Worm (Caenorhabditis elegans) whole organism, L1 larva: ENCODE measurements around the gene K06A9.2.

Source experiments
- C16A3.4 ChIP-seq: fragments of 150-350 bp; optimal IDR thresholded peaks from 2 replicates; lab custom pipeline; 2014; ENCODE audit warnings: missing biosample characterization, missing genetic modification characterization
- Y116A8C.19 ChIP-seq: sonication (generic microtip); optimal IDR thresholded peaks from 2 replicates; lab custom pipeline; 2016; ENCODE audit warnings: missing compliant biosample characterization, missing genetic modification characterization, borderline replicate concordance
- aha-1 ChIP-seq: fragments of 150-350 bp; optimal IDR thresholded peaks from 2 replicates; lab custom pipeline; 2014; ENCODE audit warnings: missing biosample characterization, missing genetic modification characterization
- alr-1 ChIP-seq: fragments of 200-800 bp; sonication (Bioruptor generic); optimal IDR thresholded peaks from 2 replicates; lab custom pipeline; 2018; ENCODE audit warnings: borderline replicate concordance, mild to moderate bottlenecking, missing genetic modification characterization, missing compliant biosample characterization
- ama-1 ChIP-seq: fragments of 150-350 bp; optimal IDR thresholded peaks from 2 replicates; lab custom pipeline; 2014
- blmp-1 ChIP-seq: fragments of 150-350 bp; optimal IDR thresholded peaks from 2 replicates; lab custom pipeline; 2014; ENCODE audit warnings: missing biosample characterization, missing genetic modification characterization
- ceh-63 ChIP-seq: fragments of 200-800 bp; sonication (Bioruptor generic); optimal IDR thresholded peaks from 2 replicates; lab custom pipeline; 2018; ENCODE audit warnings: mild to moderate bottlenecking, missing genetic modification characterization, missing compliant biosample characterization
- ceh-88 ChIP-seq: fragments of 200-800 bp; sonication (Bioruptor generic); IDR thresholded peaks from 2 replicates; pipeline ENCODE4 v1.3.6; 2022; ENCODE audit warnings: missing genetic modification characterization, missing compliant biosample characterization
- ceh-90 ChIP-seq: sonication (generic microtip); optimal IDR thresholded peaks from 2 replicates; lab custom pipeline; 2016; ENCODE audit warnings: missing genetic modification characterization, missing compliant biosample characterization
- efl-1 ChIP-seq, 4 experiments: fragments of 150-350 bp; optimal IDR thresholded peaks in 3 of 4; peaks in 1 of 4; 1 replicate in 1 of 4; 2 replicates in 3 of 4; lab custom pipeline; 2014; ENCODE audit warnings: missing biosample characterization in 2 of 4, missing genetic modification characterization in 2 of 4, missing genetic modification reagents in 2 of 4
- egl-27 ChIP-seq, 2 experiments: fragments of 150-350 bp in 1 of 2; sonication (generic microtip); optimal IDR thresholded peaks; 3 replicates each; lab custom pipeline; 2017 to 2018; ENCODE audit warnings: missing biosample characterization in 2 of 2, missing genetic modification characterization in 2 of 2, missing genetic modification reagents in 2 of 2
- elt-2 ChIP-seq: sonication (generic microtip); optimal IDR thresholded peaks from 2 replicates; lab custom pipeline; 2016; ENCODE audit warnings: missing genetic modification characterization, mild to moderate bottlenecking, inconsistent platforms, missing compliant biosample characterization, missing genetic modification reagents
- elt-3 ChIP-seq, 6 experiments: fragments of 150-350 bp in 1 of 6; sonication (generic microtip); optimal IDR thresholded peaks; 2 replicates each; lab custom pipeline; 2017 to 2018; ENCODE audit warnings: missing biosample characterization in 6 of 6, missing genetic modification characterization in 6 of 6, inconsistent platforms in 1 of 6
- fkh-4 ChIP-seq: sonication (generic microtip); optimal IDR thresholded peaks from 2 replicates; lab custom pipeline; 2016; ENCODE audit warnings: missing compliant biosample characterization, missing genetic modification characterization, borderline replicate concordance
- fkh-8 ChIP-seq: sonication (generic microtip); optimal IDR thresholded peaks from 2 replicates; lab custom pipeline; 2016; ENCODE audit warnings: mild to moderate bottlenecking, missing genetic modification characterization, missing compliant biosample characterization
- grh-1 ChIP-seq: fragments of 200-800 bp; sonication (Bioruptor generic); IDR thresholded peaks from 2 replicates; pipeline ENCODE4 v1.3.6; 2022; ENCODE audit warnings: missing genetic modification reagents, missing genetic modification characterization, missing compliant biosample characterization
- hlh-17 ChIP-seq: fragments of 200-800 bp; sonication (Bioruptor generic); optimal IDR thresholded peaks from 2 replicates; lab custom pipeline; 2018; ENCODE audit warnings: missing genetic modification characterization, mild to moderate bottlenecking, missing compliant biosample characterization, moderate library complexity, borderline replicate concordance
- isw-1 ChIP-seq: fragments of 200-800 bp; sonication (Bioruptor generic); IDR thresholded peaks from 2 replicates; pipeline ENCODE4 v1.3.6; 2022; ENCODE audit warnings: missing genetic modification characterization, missing compliant biosample characterization
- lin-14 ChIP-seq: fragments of 200-800 bp; sonication (Bioruptor generic); optimal IDR thresholded peaks from 2 replicates; lab custom pipeline; 2018; ENCODE audit warnings: mild to moderate bottlenecking, missing genetic modification characterization, moderate library complexity, missing compliant biosample characterization
- lsy-2 ChIP-seq, 2 experiments: fragments of 150-350 bp; optimal IDR thresholded peaks; 2 replicates each; lab custom pipeline; 2014; ENCODE audit warnings: missing biosample characterization in 2 of 2, missing genetic modification characterization in 2 of 2
- nhr-11 ChIP-seq: fragments of 150-350 bp; optimal IDR thresholded peaks from 2 replicates; lab custom pipeline; 2014; ENCODE audit warnings: missing biosample characterization, missing genetic modification characterization
- nhr-20 ChIP-seq: sonication (generic microtip); optimal IDR thresholded peaks from 2 replicates; lab custom pipeline; 2016; ENCODE audit warnings: mild to moderate bottlenecking, missing genetic modification characterization, missing compliant biosample characterization
- nhr-237 ChIP-seq: fragments of 150-350 bp; optimal IDR thresholded peaks from 2 replicates; lab custom pipeline; 2014; ENCODE audit warnings: missing biosample characterization, missing genetic modification characterization
- nhr-76 ChIP-seq: sonication (generic microtip); optimal IDR thresholded peaks from 2 replicates; lab custom pipeline; 2017; ENCODE audit warnings: missing biosample characterization, missing genetic modification characterization
- nhr-77 ChIP-seq: fragments of 150-350 bp; optimal IDR thresholded peaks from 2 replicates; lab custom pipeline; 2014; ENCODE audit warnings: missing biosample characterization, missing genetic modification characterization
- nhr-84 ChIP-seq: sonication (generic microtip); optimal IDR thresholded peaks from 2 replicates; lab custom pipeline; 2017; ENCODE audit warnings: missing biosample characterization, missing genetic modification characterization
- nhr-85 ChIP-seq: sonication (generic microtip); peaks from one replicate; lab custom pipeline; 2016; ENCODE audit warnings: missing genetic modification characterization, inconsistent platforms, missing compliant biosample characterization
- nhr-90 ChIP-seq: sonication (generic microtip); optimal IDR thresholded peaks from 2 replicates; lab custom pipeline; 2016; ENCODE audit warnings: mild to moderate bottlenecking, missing genetic modification characterization, missing compliant biosample characterization; ENCODE audit not compliant: poor library complexity
- pag-3 ChIP-seq: sonication (generic microtip); optimal IDR thresholded peaks from 2 replicates; lab custom pipeline; 2017; ENCODE audit warnings: missing genetic modification characterization, mild to moderate bottlenecking, missing compliant biosample characterization, antibody characterized with exemption, borderline replicate concordance; ENCODE audit not compliant: insufficient read depth
- snu-23 ChIP-seq: sonication (generic microtip); optimal IDR thresholded peaks from 2 replicates; lab custom pipeline; 2016; ENCODE audit warnings: missing genetic modification characterization, missing compliant biosample characterization
- sox-4 ChIP-seq: sonication (generic microtip); optimal IDR thresholded peaks from 2 replicates; lab custom pipeline; 2016; ENCODE audit warnings: missing genetic modification characterization, missing compliant biosample characterization
- sptf-1 ChIP-seq: fragments of 150-350 bp; optimal IDR thresholded peaks from 2 replicates; lab custom pipeline; 2014; ENCODE audit warnings: missing biosample characterization, missing genetic modification characterization
- sup-37 ChIP-seq: fragments of 200-800 bp; sonication (Bioruptor generic); optimal IDR thresholded peaks from 2 replicates; lab custom pipeline; 2018; ENCODE audit warnings: mild to moderate bottlenecking, missing genetic modification characterization, missing compliant biosample characterization
- swsn-7 ChIP-seq: sonication (generic microtip); optimal IDR thresholded peaks from 2 replicates; lab custom pipeline; 2016; ENCODE audit warnings: missing genetic modification characterization, missing compliant biosample characterization
- tlp-1 ChIP-seq: fragments of 150-350 bp; optimal IDR thresholded peaks from 2 replicates; lab custom pipeline; 2014; ENCODE audit warnings: missing biosample characterization, missing genetic modification characterization
- unc-130 ChIP-seq: fragments of 150-350 bp; optimal IDR thresholded peaks from 2 replicates; lab custom pipeline; 2017; ENCODE audit warnings: missing biosample characterization, missing genetic modification characterization, inconsistent platforms
- unc-62 ChIP-seq: fragments of 150-350 bp; optimal IDR thresholded peaks from 2 replicates; lab custom pipeline; 2014; ENCODE audit warnings: missing biosample characterization, missing genetic modification reagents, missing genetic modification characterization
- unc-98 ChIP-seq: fragments of 200-800 bp; sonication (Bioruptor generic); IDR thresholded peaks from 2 replicates; pipeline ENCODE4 v1.3.6; 2022; ENCODE audit warnings: missing genetic modification characterization, missing compliant biosample characterization
- vab-15 ChIP-seq: sonication (generic microtip); optimal IDR thresholded peaks from 2 replicates; lab custom pipeline; 2017; ENCODE audit warnings: missing genotype, mild to moderate bottlenecking, missing genetic modification characterization, missing compliant biosample characterization
- zag-1 ChIP-seq: fragments of 150-350 bp; optimal IDR thresholded peaks from 2 replicates; lab custom pipeline; 2014; ENCODE audit warnings: missing biosample characterization, missing genetic modification characterization

The K06A9.2 gene

ce11 chrX:1541072-1541471 lies 4.9 kb downstream of the K06A9.2 start:
- TF ChIP-seq tlp-1 (tag; lab: Kevin White, UChicago) (no peak), elt-2 (tag; lab: Kevin White, UChicago) (peak; percentile 68), nhr-20 (tag; lab: Kevin White, UChicago) (peak; percentile 7)

ce11 chrX:1543432-1543831 lies 7.3 kb downstream of the K06A9.2 start:
- peak; percentile 29 for TF ChIP-seq elt-2 (tag; lab: Kevin White, UChicago)
- no peak for TF ChIP-seq unc-62 (GFP tag; lab: Kevin White, UChicago)

ce11 chrX:1546878-1547555 lies 10.9 kb downstream of the K06A9.2 start, which contains the start of gene K06A9.1:
Gene K06A9.1 (plus strand): TSS chrX:1547505.
- TF ChIP-seq blmp-1 (tag; lab: Kevin White, UChicago) (no peak), elt-2 (tag; lab: Kevin White, UChicago) (peak; percentile 36)
- TF ChIP-seq, all 84 proteins: peak for 1

ce11 chrX:1549095-1549494 lies 12.9 kb downstream of the K06A9.2 start:
- TF ChIP-seq isw-1 (GFP tag; lab: Robert Waterston, UW): no peak
- TF ChIP-seq nhr-85 (tag; lab: Kevin White, UChicago): no peak
- no peak for TF ChIP-seq Y116A8C.19 (tag; lab: Kevin White, UChicago)
- TF ChIP-seq ceh-88 (GFP tag; lab: Robert Waterston, UW): no peak
- no peak for TF ChIP-seq lin-14
- no peak for TF ChIP-seq vab-15 (tag; lab: Kevin White, UChicago)
- TF ChIP-seq hlh-17: no peak
- TF ChIP-seq ceh-63: no peak
- no peak for TF ChIP-seq sptf-1 (tag; lab: Kevin White, UChicago)
- TF ChIP-seq unc-130 (tag; lab: Kevin White, UChicago): no peak
- TF ChIP-seq sox-4 (tag; lab: Kevin White, UChicago): no peak
- TF ChIP-seq, all 84 proteins: peak for 0

- no peak for TF ChIP-seq ama-1 (lab: Kevin White, UChicago)
- no peak for TF ChIP-seq nhr-11 (tag; lab: Kevin White, UChicago)
- no peak for TF ChIP-seq elt-3 (tag; optimal IDR thresholded peaks at IDR 0.05; lab: Kevin White, UChicago)
- TF ChIP-seq aha-1 (tag; lab: Kevin White, UChicago): no peak
- no peak for TF ChIP-seq egl-27 (tag; optimal IDR thresholded peaks at IDR 0.05; lab: Kevin White, UChicago)
- no peak for TF ChIP-seq tlp-1 (tag; lab: Kevin White, UChicago)
- no peak for TF ChIP-seq elt-2 (tag; lab: Kevin White, UChicago)
- TF ChIP-seq C16A3.4 (tag; lab: Kevin White, UChicago): no peak
- no peak for TF ChIP-seq vab-15 (tag; lab: Kevin White, UChicago)
- TF ChIP-seq sptf-1 (tag; lab: Kevin White, UChicago): no peak
- no peak for TF ChIP-seq lsy-2 (tag; optimal IDR thresholded peaks at IDR 0.05; lab: Kevin White, UChicago)
- TF ChIP-seq pag-3 (tag; lab: Kevin White, UChicago): no peak
- TF ChIP-seq Y116A8C.19 (tag; lab: Kevin White, UChicago): no peak
- no peak for TF ChIP-seq nhr-237
- TF ChIP-seq nhr-84 (tag; lab: Kevin White, UChicago): no peak
Measured at ce11 chrX:1556917-1557316, 20.8 kb downstream of the K06A9.2 start.

ce11 chrX:1568377-1568776 lies 32.2 kb downstream of the K06A9.2 start, which contains the start of gene H02F09.3:
Gene H02F09.3 (plus strand): TSS chrX:1568677.
- no peak for TF ChIP-seq fkh-4 (tag; lab: Kevin White, UChicago)
- no peak for TF ChIP-seq Y116A8C.19 (tag; lab: Kevin White, UChicago)
- TF ChIP-seq ceh-90: no peak
- no peak for TF ChIP-seq nhr-11 (tag; lab: Kevin White, UChicago)
- TF ChIP-seq nhr-76 (tag; lab: Kevin White, UChicago): no peak
- no peak for TF ChIP-seq fkh-8 (tag; lab: Kevin White, UChicago)
- no peak for TF ChIP-seq sup-37 (GFP tag; lab: Kevin White, UChicago)
- TF ChIP-seq zag-1 (tag; lab: Kevin White, UChicago): no peak
- no peak for TF ChIP-seq swsn-7 (tag; lab: Kevin White, UChicago)
- no peak for TF ChIP-seq alr-1
- no peak for TF ChIP-seq hlh-17
- TF ChIP-seq nhr-77: no peak
- no peak for TF ChIP-seq snu-23 (GFP tag; lab: Kevin White, UChicago)
- no peak for TF ChIP-seq aha-1 (tag; lab: Kevin White, UChicago)
- TF ChIP-seq nhr-90: no peak
- no peak for TF ChIP-seq unc-98 (GFP tag; lab: Robert Waterston, UW)
- TF ChIP-seq grh-1 (GFP tag; lab: Robert Waterston, UW): no peak
- no peak for TF ChIP-seq efl-1 (optimal IDR thresholded peaks at IDR 0.05; lab: Kevin White, UChicago)
- TF ChIP-seq efl-1 (GFP tag; optimal IDR thresholded peaks at IDR 0.05 in 1 of 2; lab: Kevin White, UChicago): no peak
